Fruit fly (Drosophila melanogaster): ENCODE measurements around the gene CG1571.

Gene CG1571

dm6 chrX:8075300-8075927 lies at the start of gene CG1571, which contains the start of gene Upf2 (continued):
- peak in 1 of 2 experiments; percentile 10 for TF ChIP-seq crp (GFP tag; optimal IDR thresholded peaks at IDR 0.05)
- TF ChIP-seq CG3726 (GFP tag; IDR thresholded peaks at IDR 0.05): no peak
- no peak for TF ChIP-seq CG2202 (tag; optimal IDR thresholded peaks at IDR 0.05)
- no peak for TF ChIP-seq CG10209 (GFP tag; optimal IDR thresholded peaks at IDR 0.05)
- TF ChIP-seq MESR4 (GFP tag; optimal IDR thresholded peaks at IDR 0.05): peak; percentile 79
- TF ChIP-seq CG7357 (GFP tag; IDR thresholded peaks at IDR 0.05): peak; percentile 60; the same call in 2 of the 3 replicates
- TF ChIP-seq vfl (GFP tag; optimal IDR thresholded peaks at IDR 0.05): no peak
- TF ChIP-seq CG13775 (GFP tag; optimal IDR thresholded peaks at IDR 0.05): no peak
- no peak for TF ChIP-seq zfh2 (GFP tag; optimal IDR thresholded peaks at IDR 0.05)
- no peak for TF ChIP-seq Ravus (GFP tag; IDR thresholded peaks at IDR 0.05)
- TF ChIP-seq ind (GFP tag; optimal IDR thresholded peaks at IDR 0.05): no peak
- no peak for TF ChIP-seq bigmax (GFP tag; optimal IDR thresholded peaks at IDR 0.05)
- TF ChIP-seq CG6791 (GFP tag; IDR thresholded peaks at IDR 0.05; ENCODE audit: partially characterized antibody): peak; percentile 81
- no peak for TF ChIP-seq onecut (GFP tag; IDR thresholded peaks at IDR 0.05)
- no peak for TF ChIP-seq Atf-2 (GFP tag; optimal IDR thresholded peaks at IDR 0.05)
- no peak for TF ChIP-seq ken (GFP tag; IDR thresholded peaks at IDR 0.05)
- TF ChIP-seq CG10462 (GFP tag; optimal IDR thresholded peaks at IDR 0.05): no peak
- no peak for TF ChIP-seq CG17568 (GFP tag; optimal IDR thresholded peaks at IDR 0.05)
- TF ChIP-seq bbx (GFP tag; IDR thresholded peaks at IDR 0.05; ENCODE audit: partially characterized antibody): peak; percentile 79
- TF ChIP-seq CG18011 (GFP tag; optimal IDR thresholded peaks at IDR 0.05): no peak
- no peak for TF ChIP-seq otp (GFP tag; IDR thresholded peaks at IDR 0.05)
- no peak for TF ChIP-seq pho (GFP tag; optimal IDR thresholded peaks at IDR 0.05)
- no peak for TF ChIP-seq BtbVII (GFP tag; optimal IDR thresholded peaks at IDR 0.05)
- TF ChIP-seq CG1647 (GFP tag; optimal IDR thresholded peaks at IDR 0.05): no peak
- TF ChIP-seq CG15601 (tag; optimal IDR thresholded peaks at IDR 0.05): no peak
- TF ChIP-seq dimm (GFP tag; IDR thresholded peaks at IDR 0.05): no peak
- TF ChIP-seq nerfin-1 (tag; optimal IDR thresholded peaks at IDR 0.05): no peak
- no peak for TF ChIP-seq HLH3B (GFP tag; IDR thresholded peaks at IDR 0.05)
- no peak for TF ChIP-seq CG2678 (tag; optimal IDR thresholded peaks at IDR 0.05)
- peak; percentile 75 for TF ChIP-seq E2f2 (GFP tag; IDR thresholded peaks at IDR 0.05)
- TF ChIP-seq fd102C (GFP tag; optimal IDR thresholded peaks at IDR 0.05): no peak
- TF ChIP-seq chinmo (GFP tag; IDR thresholded peaks at IDR 0.05; ENCODE audit: partially characterized antibody): 0 out of 4 replicates have a peak, but pooled peaks have one; percentile 19
- TF ChIP-seq seq (GFP tag; IDR thresholded peaks at IDR 0.05): no peak
- TF ChIP-seq CG10565 (GFP tag; optimal IDR thresholded peaks at IDR 0.05): no peak
- TF ChIP-seq CG4328 (GFP tag; optimal IDR thresholded peaks at IDR 0.05): no peak
- TF ChIP-seq gsb (GFP tag; IDR thresholded peaks at IDR 0.05): no peak
- TF ChIP-seq tx (GFP tag; optimal IDR thresholded peaks at IDR 0.05): no peak
- TF ChIP-seq Awh (GFP tag; IDR thresholded peaks at IDR 0.05): no peak
- TF ChIP-seq ac (GFP tag; optimal IDR thresholded peaks at IDR 0.05): no peak
- TF ChIP-seq CG3065 (GFP tag; optimal IDR thresholded peaks at IDR 0.05): no peak
- no peak for TF ChIP-seq zfh1 (GFP tag; IDR thresholded peaks at IDR 0.05)
- peak; percentile 73; the same call in 2 of the 3 replicates for TF ChIP-seq mld (GFP tag; IDR thresholded peaks at IDR 0.05; ENCODE audit: partially characterized antibody)
- no peak for TF ChIP-seq jumu (GFP tag; optimal IDR thresholded peaks at IDR 0.05)
- TF ChIP-seq H2.0 (GFP tag; IDR thresholded peaks at IDR 0.05): no peak
- no peak for TF ChIP-seq CG6854 (GFP tag; optimal IDR thresholded peaks at IDR 0.05)
- no peak for TF ChIP-seq pfk (GFP tag; optimal IDR thresholded peaks at IDR 0.05)
- no peak for TF ChIP-seq Elba2 (GFP tag; optimal IDR thresholded peaks at IDR 0.05)
- TF ChIP-seq HmgD (GFP tag; optimal IDR thresholded peaks at IDR 0.05): no peak
- TF ChIP-seq CG4404 (GFP tag; IDR thresholded peaks at IDR 0.05): no peak
- TF ChIP-seq CG4424 (GFP tag; optimal IDR thresholded peaks at IDR 0.05): no peak
- no peak for TF ChIP-seq twi (tag; optimal IDR thresholded peaks at IDR 0.05)
